Fruit fly (Drosophila melanogaster) whole organism, embryonic: ENCODE data around the gene CG14024.

Source experiments
- ATbp ChIP-seq: fragments of 200-800 bp; sonication (Bioruptor generic); optimal IDR thresholded peaks from 2 replicates; lab custom pipeline; 2017; ENCODE audit warnings: missing biosample characterization, mild to moderate bottlenecking, missing genetic modification characterization, missing genetic modification reagents
- B-H1 ChIP-seq: fragments of 200-800 bp; sonication (Bioruptor generic); IDR thresholded peaks from 3 replicates; pipeline ENCODE4 v1.3.6; 2022; ENCODE audit warnings: missing biosample characterization, missing genetic modification characterization
- Bgb ChIP-seq: fragments of 200-800 bp; sonication (Bioruptor generic); IDR thresholded peaks from 2 replicates; pipeline ENCODE4 v1.3.6; 2022; ENCODE audit warnings: missing biosample characterization, missing genetic modification characterization; ENCODE audit not compliant: partially characterized antibody
- CG11504 ChIP-seq: fragments of 200-800 bp; sonication (Bioruptor generic); optimal IDR thresholded peaks from 3 replicates; lab custom pipeline; 2019; ENCODE audit warnings: missing biosample characterization, mild to moderate bottlenecking, missing genetic modification characterization, moderate library complexity
- CG11696 ChIP-seq: fragments of 200-800 bp; sonication (Bioruptor generic); IDR thresholded peaks from 2 replicates; pipeline ENCODE4 v1.3.6; 2022; ENCODE audit warnings: missing biosample characterization, missing genetic modification characterization
- CG12744 ChIP-seq: fragments of 200-800 bp; sonication (Bioruptor generic); optimal IDR thresholded peaks from 2 replicates; lab custom pipeline; 2016; ENCODE audit warnings: missing biosample characterization, missing genetic modification characterization
- CG12942 ChIP-seq: fragments of 200-800 bp; sonication (Bioruptor generic); optimal IDR thresholded peaks from 3 replicates; lab custom pipeline; 2016; ENCODE audit warnings: missing biosample characterization, missing genetic modification characterization
- CG13424 ChIP-seq: fragments of 200-800 bp; sonication (Bioruptor generic); optimal IDR thresholded peaks from 2 replicates; lab custom pipeline; 2019; ENCODE audit warnings: missing biosample characterization, mild to moderate bottlenecking, missing genetic modification characterization, moderate library complexity
- CG16863 ChIP-seq: fragments of 200-800 bp; sonication (Bioruptor generic); optimal IDR thresholded peaks from 3 replicates; lab custom pipeline; 2016; ENCODE audit warnings: missing biosample characterization, missing genetic modification characterization
- CG17802 ChIP-seq: fragments of 200-800 bp; sonication (Bioruptor generic); optimal IDR thresholded peaks from 2 replicates; lab custom pipeline; 2018; ENCODE audit warnings: missing biosample characterization, mild to moderate bottlenecking, missing genetic modification characterization, moderate library complexity
- CG18619 ChIP-seq: fragments of 200-800 bp; sonication (Bioruptor generic); optimal IDR thresholded peaks from 3 replicates; lab custom pipeline; 2017; ENCODE audit warnings: missing biosample characterization, mild to moderate bottlenecking, missing genetic modification characterization
- CG30431 ChIP-seq: fragments of 200-800 bp; sonication (Bioruptor generic); optimal IDR thresholded peaks from 2 replicates; lab custom pipeline; 2017; ENCODE audit warnings: missing biosample characterization, missing genetic modification characterization
- CG32772 ChIP-seq: fragments of 200-800 bp; sonication (Bioruptor generic); IDR thresholded peaks from 2 replicates; pipeline ENCODE4 v1.3.6; 2022; ENCODE audit warnings: missing biosample characterization, missing genetic modification characterization
- CG3995 ChIP-seq: fragments of 200-800 bp; sonication (Bioruptor generic); optimal IDR thresholded peaks from 3 replicates; lab custom pipeline; 2016; ENCODE audit warnings: missing biosample characterization, missing genetic modification characterization
- CG42726 ChIP-seq: fragments of 200-800 bp; sonication (Bioruptor generic); IDR thresholded peaks from 2 replicates; pipeline ENCODE4 v1.3.6; 2022; ENCODE audit warnings: missing biosample characterization, missing genetic modification characterization; ENCODE audit not compliant: partially characterized antibody
- CG6854 ChIP-seq: fragments of 200-800 bp; sonication (Bioruptor generic); optimal IDR thresholded peaks from 3 replicates; lab custom pipeline; 2017; ENCODE audit warnings: missing biosample characterization, mild to moderate bottlenecking, missing genetic modification characterization
- CG7839 ChIP-seq: fragments of 200-800 bp; sonication (Bioruptor generic); optimal IDR thresholded peaks from 3 replicates; lab custom pipeline; 2018; ENCODE audit warnings: missing biosample characterization, mild to moderate bottlenecking, missing genetic modification characterization, moderate library complexity
- CG8765 ChIP-seq: fragments of 200-800 bp; sonication (Bioruptor generic); IDR thresholded peaks from 2 replicates; pipeline ENCODE4 v1.3.6; 2022; ENCODE audit warnings: missing biosample characterization, missing genetic modification characterization
- CG9609 ChIP-seq: fragments of 200-800 bp; sonication (Bioruptor generic); optimal IDR thresholded peaks from 3 replicates; lab custom pipeline; 2016; ENCODE audit warnings: missing biosample characterization, missing genetic modification characterization
- CoRest ChIP-seq: fragments of 200-800 bp; sonication (Bioruptor generic); optimal IDR thresholded peaks from 3 replicates; lab custom pipeline; 2018; ENCODE audit warnings: missing biosample characterization, mild to moderate bottlenecking, missing genetic modification characterization, moderate library complexity
- CrebB ChIP-seq: fragments of 200-800 bp; sonication (Bioruptor generic); optimal IDR thresholded peaks from 3 replicates; lab custom pipeline; 2018; ENCODE audit warnings: missing biosample characterization, mild to moderate bottlenecking, missing genetic modification characterization
- Dek ChIP-seq: fragments of 200-800 bp; sonication (Bioruptor generic); optimal IDR thresholded peaks from 3 replicates; lab custom pipeline; 2019; ENCODE audit warnings: missing biosample characterization, mild to moderate bottlenecking, missing genetic modification characterization, moderate library complexity
- ERR ChIP-seq: fragments of 200-800 bp; sonication (Bioruptor generic); optimal IDR thresholded peaks from 2 replicates; lab custom pipeline; 2016; ENCODE audit warnings: missing biosample characterization, missing genetic modification characterization
- Ets65A ChIP-seq: fragments of 200-800 bp; sonication (Bioruptor generic); peaks from one replicate; lab custom pipeline; 2016; ENCODE audit warnings: missing biosample characterization, missing genetic modification characterization
- Ets97D ChIP-seq: fragments of 200-800 bp; sonication (Bioruptor generic); optimal IDR thresholded peaks from 3 replicates; lab custom pipeline; 2016; ENCODE audit warnings: missing biosample characterization, missing genetic modification characterization
- H2.0 ChIP-seq: fragments of 200-800 bp; sonication (Bioruptor generic); IDR thresholded peaks from 2 replicates; pipeline ENCODE4 v1.3.6; 2022; ENCODE audit warnings: missing biosample characterization, missing genetic modification characterization
- HLH4C ChIP-seq: fragments of 200-800 bp; sonication (Bioruptor generic); IDR thresholded peaks from 3 replicates; pipeline ENCODE4 v1.3.6; 2022; ENCODE audit warnings: missing biosample characterization, missing genetic modification characterization; ENCODE audit not compliant: partially characterized antibody
- Hand ChIP-seq: fragments of 200-800 bp; sonication (Bioruptor generic); optimal IDR thresholded peaks from 2 replicates; lab custom pipeline; 2017; ENCODE audit warnings: mild to moderate bottlenecking, missing biosample characterization, missing genetic modification reagents, missing genetic modification characterization
- Hr78 ChIP-seq, 2 experiments: fragments of 200-800 bp in 1 of 2; fragments of >200 bp in 1 of 2; sonication (Bioruptor generic) in 1 of 2; optimal IDR thresholded peaks; 2 replicates each; lab custom pipeline; 2017 to 2019; ENCODE audit warnings: missing biosample characterization in 2 of 2, missing genetic modification characterization in 2 of 2, mild to moderate bottlenecking in 1 of 2, moderate library complexity in 1 of 2
- Lim3 ChIP-seq: fragments of 200-800 bp; sonication (Bioruptor generic); IDR thresholded peaks from 2 replicates; pipeline ENCODE4 v1.3.6; 2022; ENCODE audit warnings: missing biosample characterization, missing genetic modification characterization
- Nf-YC ChIP-seq: fragments of 200-800 bp; optimal IDR thresholded peaks from 3 replicates; lab custom pipeline; 2019; ENCODE audit warnings: missing biosample characterization, mild to moderate bottlenecking, missing genetic modification characterization, moderate library complexity
- NfI ChIP-seq: fragments of 200-800 bp; sonication (Bioruptor generic); optimal IDR thresholded peaks from 3 replicates; lab custom pipeline; 2018; ENCODE audit warnings: missing biosample characterization, mild to moderate bottlenecking, missing genetic modification characterization, moderate library complexity
- Oaz ChIP-seq: fragments of 200-800 bp; sonication (Bioruptor generic); IDR thresholded peaks from 2 replicates; pipeline ENCODE4 v1.3.6; 2022; ENCODE audit warnings: missing biosample characterization, missing genetic modification characterization
- Sin3A ChIP-seq: fragments of >200 bp; optimal IDR thresholded peaks from 2 replicates; lab custom pipeline; 2018
- Six4 ChIP-seq: fragments of 200-800 bp; sonication (Bioruptor generic); optimal IDR thresholded peaks from 2 replicates; lab custom pipeline; 2016; ENCODE audit warnings: missing biosample characterization, missing genetic modification characterization
- YL-1 ChIP-seq: fragments of 200-800 bp; sonication (Bioruptor generic); optimal IDR thresholded peaks from 3 replicates; lab custom pipeline; 2017; ENCODE audit warnings: missing biosample characterization, mild to moderate bottlenecking, missing genetic modification characterization
- abd-A ChIP-seq: fragments of 200-800 bp; sonication (Bioruptor generic); optimal IDR thresholded peaks from 3 replicates; lab custom pipeline; 2019; ENCODE audit warnings: missing biosample characterization, mild to moderate bottlenecking, missing genetic modification characterization, moderate library complexity
- dati ChIP-seq: fragments of 200-800 bp; sonication (Bioruptor generic); IDR thresholded peaks from 2 replicates; pipeline ENCODE4 v1.3.6; 2022; ENCODE audit warnings: missing biosample characterization, missing genetic modification characterization
- dysf ChIP-seq: fragments of 200-800 bp; sonication (Bioruptor generic); IDR thresholded peaks from 3 replicates; pipeline ENCODE4 v1.3.6; 2022; ENCODE audit warnings: missing biosample characterization, missing genetic modification characterization
- esg ChIP-seq: fragments of 200-800 bp; sonication (Bioruptor generic); conservative IDR thresholded peaks from 2 replicates; pipeline ENCODE4 v1.3.6; 2022; ENCODE audit warnings: missing biosample characterization, missing genetic modification characterization
- fru ChIP-seq: fragments of >200 bp; optimal IDR thresholded peaks from 2 replicates; lab custom pipeline; 2017
- ind ChIP-seq: fragments of 200-800 bp; sonication (Bioruptor generic); optimal IDR thresholded peaks from 3 replicates; lab custom pipeline; 2016; ENCODE audit warnings: missing biosample characterization, missing genetic modification characterization
- jumu ChIP-seq: fragments of 200-800 bp; sonication (Bioruptor generic); optimal IDR thresholded peaks from 3 replicates; lab custom pipeline; 2016; ENCODE audit warnings: missing biosample characterization, missing genetic modification characterization
- kah ChIP-seq: fragments of 200-800 bp; sonication (Bioruptor generic); optimal IDR thresholded peaks from 2 replicates; lab custom pipeline; 2018; ENCODE audit warnings: missing biosample characterization, mild to moderate bottlenecking, missing genetic modification characterization
- p53 ChIP-seq: fragments of 200-800 bp; sonication (Bioruptor generic); optimal IDR thresholded peaks from 2 replicates; lab custom pipeline; 2016; ENCODE audit warnings: missing biosample characterization, missing genetic modification characterization
- rib ChIP-seq: fragments of 200-800 bp; sonication (Bioruptor generic); IDR thresholded peaks from 2 replicates; pipeline ENCODE4 v1.3.6; 2022; ENCODE audit warnings: missing biosample characterization, missing genetic modification characterization
- run ChIP-seq: fragments of 200-800 bp; sonication (Bioruptor generic); optimal IDR thresholded peaks from 3 replicates; lab custom pipeline; 2018; ENCODE audit warnings: missing biosample characterization, mild to moderate bottlenecking, missing genetic modification characterization
- seq ChIP-seq: fragments of 200-800 bp; sonication (Bioruptor generic); IDR thresholded peaks from 2 replicates; pipeline ENCODE4 v1.3.6; 2022; ENCODE audit warnings: missing biosample characterization, missing genetic modification characterization
- toy ChIP-seq: fragments of 200-800 bp; sonication (Bioruptor generic); IDR thresholded peaks from 2 replicates; pipeline ENCODE4 v1.3.6; 2022; ENCODE audit warnings: missing biosample characterization, missing genetic modification characterization
- vvl ChIP-seq: fragments of 200-800 bp; sonication (Bioruptor generic); IDR thresholded peaks from 2 replicates; pipeline ENCODE4 v1.3.6; 2022; ENCODE audit warnings: missing biosample characterization, missing genetic modification characterization
- zen ChIP-seq: fragments of 200-800 bp; sonication (Bioruptor generic); optimal IDR thresholded peaks from 3 replicates; lab custom pipeline; 2018; ENCODE audit warnings: missing biosample characterization, mild to moderate bottlenecking, missing genetic modification characterization, moderate library complexity

Gene CG14024

dm6 chr2L:5292977-5293513 is 21.6 kb downstream of the CG14024 start:
- TF ChIP-seq Nf-YC (peak; percentile 48), CG32772 (peak; percentile 54), CG16863 (peak; percentile 72), esg (GFP tag; lab: Robert Waterston, UW) (peak; percentile 65), abd-A (no peak), CG11504 (tag; lab: Kevin White, UChicago) (peak; percentile 85), zen (peak; percentile 87), H2.0 (0 out of 2 replicates have a peak, but pooled peaks have one; percentile 50), CoRest (tag; lab: Kevin White, UChicago) (peak; percentile 79), Sin3A (lab: Kevin White, UChicago) (no peak), Six4 (GFP tag; lab: Kevin White, UChicago) (peak; percentile 55), CG8765 (GFP tag; lab: Robert Waterston, UW) (no peak; the same call in 1 of the 2 replicates), CG18619 (GFP tag; lab: Kevin White, UChicago) (peak; percentile 39), CG9609 (GFP tag; lab: Kevin White, UChicago) (no peak), Hand (GFP tag; lab: Kevin White, UChicago) (peak; percentile 25), dysf (GFP tag; lab: Robert Waterston, UW) (peak; percentile 69), Ets65A (GFP tag; lab: Kevin White, UChicago) (peak; percentile 89), CG6854 (peak; percentile 6), CG11696 (GFP tag; lab: Robert Waterston, UW) (peak; percentile 96), CG7839 (tag; lab: Kevin White, UChicago) (peak; percentile 83), Lim3 (GFP tag; lab: Robert Waterston, UW) (no peak), rib (GFP tag; lab: Robert Waterston, UW) (no peak), ind (peak; percentile 67), CG42726 (no peak), NfI (peak; percentile 62), fru (lab: Kevin White, UChicago) (no peak), dati (GFP tag; lab: Robert Waterston, UW) (no peak), YL-1 (GFP tag; lab: Kevin White, UChicago) (no peak), vvl (GFP tag; lab: Robert Waterston, UW) (peak; percentile 80), kah (GFP tag; lab: Kevin White, UChicago) (peak; percentile 58), toy (GFP tag; lab: Robert Waterston, UW) (no peak), CG13424 (tag; lab: Kevin White, UChicago) (peak; percentile 83), Dek (peak; percentile 21), Oaz (GFP tag; lab: Robert Waterston, UW) (no peak), B-H1 (peak; percentile 46; the same call in 2 of the 3 replicates), CG12744 (no peak), Hr78 (GFP tag; optimal IDR thresholded peaks at IDR 0.05; lab: Kevin White, UChicago) (peak in 1 of 2 experiments; percentile 87), seq (no peak; the same call in 1 of the 2 replicates), HLH4C (GFP tag; lab: Robert Waterston, UW) (no peak), ERR (GFP tag; lab: Kevin White, UChicago) (peak; percentile 27), CG30431 (GFP tag; lab: Kevin White, UChicago) (peak; percentile 32), jumu (GFP tag; lab: Kevin White, UChicago) (peak; percentile 58), ATbp (GFP tag; lab: Kevin White, UChicago) (peak; percentile 71), Bgb (GFP tag; lab: Robert Waterston, UW) (no peak), CG3995 (GFP tag; lab: Kevin White, UChicago) (no peak), CG17802 (tag; lab: Kevin White, UChicago) (peak; percentile 47), Ets97D (peak; percentile 30), CrebB (peak; percentile 41), CG12942 (GFP tag; lab: Kevin White, UChicago) (peak; percentile 54), p53 (peak; percentile 5), run (tag; lab: Kevin White, UChicago) (peak; percentile 37)
